Worm (Caenorhabditis elegans): ENCODE data around the gene K06A4.6.

DNA sequence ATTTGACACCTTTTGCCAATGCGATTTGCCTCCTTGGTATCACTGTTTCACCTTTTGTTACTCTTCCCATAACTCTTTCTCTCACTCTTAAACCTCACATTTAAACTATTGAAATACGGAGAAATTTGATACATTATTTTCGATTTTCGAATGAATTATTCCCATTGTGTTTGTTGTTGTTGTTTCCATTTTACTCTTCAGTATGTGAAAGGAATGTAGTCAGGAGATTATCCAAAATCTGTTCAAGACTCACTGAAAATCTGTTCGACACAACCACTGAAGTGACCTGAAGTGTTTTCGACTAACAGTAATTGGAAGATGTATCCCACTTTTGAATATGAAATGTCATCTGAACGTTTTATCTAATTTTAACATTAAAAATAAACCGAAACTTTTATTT is 39.4 kb downstream of the K06A4.6 start:
- TF ChIP-seq pbrm-1 (GFP tag; IDR thresholded peaks at IDR 0.05) (no peak), egl-18 (GFP tag; IDR thresholded peaks at IDR 0.05) (no peak), unc-62 (GFP tag; optimal IDR thresholded peaks at IDR 0.05) (no peak), T07F8.4 (tag; optimal IDR thresholded peaks at IDR 0.05) (no peak)

All from whole organism, young adult.